Worm (Caenorhabditis elegans) whole organism, L4 larva: ENCODE results near the gene srz-102.

ENCODE experiments used
- ZK546.5 ChIP-seq, 2 experiments: sonication (generic microtip); optimal IDR thresholded peaks; 2 replicates each; lab custom pipeline; 2017; ENCODE audit warnings: missing biosample characterization in 2 of 2, missing genetic modification characterization in 2 of 2
- lsy-2 ChIP-seq, 2 experiments: fragments of 150-350 bp in 1 of 2; sonication (generic microtip) in 1 of 2; optimal IDR thresholded peaks; 2 replicates each; lab custom pipeline; 2014 to 2017; ENCODE audit warnings: missing biosample characterization in 2 of 2, missing genetic modification characterization in 2 of 2
- nhr-42 ChIP-seq: fragments of 200-800 bp; sonication (Bioruptor generic); IDR thresholded peaks from 2 replicates; pipeline ENCODE4 v1.3.6; 2022; ENCODE audit warnings: missing genetic modification characterization, missing compliant biosample characterization
- nhr-76 ChIP-seq: fragments of 150-350 bp; optimal IDR thresholded peaks from 2 replicates; lab custom pipeline; 2014; ENCODE audit warnings: missing biosample characterization, missing genetic modification characterization
- snpc-4 ChIP-seq: fragments of 150-350 bp; optimal IDR thresholded peaks from 2 replicates; lab custom pipeline; 2014; ENCODE audit warnings: missing biosample characterization, missing genetic modification characterization
- zag-1 ChIP-seq: fragments of 150-350 bp; optimal IDR thresholded peaks from 2 replicates; lab custom pipeline; 2014; ENCODE audit warnings: missing biosample characterization, missing genetic modification characterization
- ztf-11 ChIP-seq: fragments of 150-350 bp; optimal IDR thresholded peaks from 2 replicates; lab custom pipeline; 2014; ENCODE audit warnings: missing biosample characterization, missing genetic modification characterization

DNA sequence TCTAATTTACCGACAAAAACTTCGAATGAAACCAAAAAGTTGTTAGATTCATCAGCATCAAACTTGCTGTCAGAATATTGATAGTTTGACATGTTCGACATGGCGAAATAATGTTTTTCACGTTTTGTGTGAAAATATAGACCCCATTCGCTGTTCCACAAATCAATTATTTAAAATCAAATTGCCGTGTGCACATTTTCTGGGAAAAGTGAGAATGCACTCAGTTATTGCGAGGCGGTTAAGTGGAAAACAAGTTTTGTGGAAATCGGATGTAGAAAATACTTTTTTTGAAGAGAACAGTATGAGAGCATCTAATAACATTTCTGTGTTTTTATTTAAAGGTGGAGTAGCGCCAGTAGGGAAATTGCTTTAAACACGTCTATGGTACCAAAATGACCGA is 6.4 kb downstream of the srz-102 start, which contains the start of gene srw-42:
- no peak for TF ChIP-seq snpc-4 (tag; lab: Kevin White, UChicago)
- TF ChIP-seq nhr-76 (tag; lab: Kevin White, UChicago): no peak
- no peak for TF ChIP-seq ztf-11
- no peak for TF ChIP-seq zag-1
- TF ChIP-seq lsy-2 (tag; optimal IDR thresholded peaks at IDR 0.05; lab: Kevin White, UChicago): no peak
- TF ChIP-seq ZK546.5 (tag; optimal IDR thresholded peaks at IDR 0.05; lab: Kevin White, UChicago): no peak
- TF ChIP-seq nhr-42: no peak
